Fruit fly (Drosophila melanogaster) Kc167 (cell line): ENCODE results near the gene smo.

Experiments
- Myc ChIP-seq: fragments of >200 bp; optimal IDR thresholded peaks from 2 replicates; lab custom pipeline; 2017; ENCODE audit warnings: missing external identifiers
- Sin3A ChIP-seq: fragments of >200 bp; optimal IDR thresholded peaks from 2 replicates; lab custom pipeline; 2018; ENCODE audit warnings: missing external identifiers
- h ChIP-seq: fragments of >200 bp; optimal IDR thresholded peaks from 3 replicates; lab custom pipeline; 2018; ENCODE audit warnings: missing external identifiers
- insv ChIP-seq: fragments of >200 bp; optimal IDR thresholded peaks from 3 replicates; lab custom pipeline; 2018; ENCODE audit warnings: missing external identifiers
- psq ChIP-seq: fragments of >200 bp; optimal IDR thresholded peaks from 2 replicates; lab custom pipeline; 2017; ENCODE audit warnings: missing external identifiers
- ttk ChIP-seq: sonication (Bioruptor generic); optimal IDR thresholded peaks from 2 replicates; lab custom pipeline; 2017; ENCODE audit warnings: missing external identifiers

- TF ChIP-seq Sin3A (lab: Kevin White, UChicago) = no peak
- no peak for TF ChIP-seq insv (lab: Kevin White, UChicago)
- no peak for TF ChIP-seq psq (lab: Kevin White, UChicago)
- no peak for TF ChIP-seq Myc (lab: Kevin White, UChicago)
- no peak for TF ChIP-seq ttk
- no peak for TF ChIP-seq h (lab: Kevin White, UChicago)
Measured at dm6 chr2L:271553-271952, 5.8 kb upstream of the smo start, which contains the start of gene Dus1.
